Worm (Caenorhabditis elegans): ENCODE measurements around the gene idpc-7.

The idpc-7 gene

DNA sequence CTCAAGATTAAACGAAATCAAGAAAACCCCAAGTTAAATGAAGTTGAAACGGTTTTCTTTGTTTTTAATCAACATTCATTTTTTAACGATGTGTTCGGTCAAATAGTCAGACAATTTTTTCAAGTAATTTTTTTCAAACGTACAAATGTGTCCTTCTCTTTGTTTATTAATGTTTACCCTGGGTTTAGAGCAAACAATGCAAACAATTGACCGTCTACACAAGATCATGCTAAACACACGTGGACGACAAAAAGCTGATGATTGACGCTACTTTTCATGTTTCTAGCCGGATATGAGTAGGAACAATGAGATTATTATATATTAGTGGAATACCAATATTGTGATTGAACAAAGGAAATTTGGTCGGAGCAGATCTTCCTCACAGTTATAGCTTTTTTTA, 2.6 kb upstream of the idpc-7 start:
- TF ChIP-seq pqm-1 (tag; optimal IDR thresholded peaks at IDR 0.05) = no peak
- no peak for TF ChIP-seq ceh-31 (tag; optimal IDR thresholded peaks at IDR 0.05)
- TF ChIP-seq F13H6.1 (tag; optimal IDR thresholded peaks at IDR 0.05) = no peak
- no peak for TF ChIP-seq rnt-1 (tag; optimal IDR thresholded peaks at IDR 0.05)
- TF ChIP-seq fax-1 (tag; optimal IDR thresholded peaks at IDR 0.05) = no peak
- TF ChIP-seq ceh-30 (tag; optimal IDR thresholded peaks at IDR 0.05) = no peak
- TF ChIP-seq ceh-6 (GFP tag; optimal IDR thresholded peaks at IDR 0.05) = no peak
- TF ChIP-seq elt-2 (tag; optimal IDR thresholded peaks at IDR 0.05) = no peak

DNA sequence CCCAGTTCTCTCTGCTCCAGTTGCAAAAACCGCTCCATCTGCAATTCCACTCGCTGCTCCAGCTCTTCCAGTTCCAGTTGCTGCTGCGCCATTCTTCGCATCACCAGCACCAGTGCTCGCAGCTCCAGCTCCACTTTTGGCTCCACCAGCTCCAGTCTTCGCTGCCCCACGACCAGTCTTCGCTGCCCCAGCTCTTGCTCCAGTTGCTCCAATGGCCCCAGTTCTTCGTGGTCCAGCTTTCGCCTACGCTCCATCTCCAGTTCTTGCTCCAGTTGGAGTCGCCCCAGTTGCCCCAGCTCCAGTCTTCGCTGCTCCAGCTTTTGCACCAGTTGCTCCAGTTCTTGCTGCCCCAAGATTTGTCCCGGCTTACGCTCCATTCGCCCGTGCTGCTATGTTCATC, 1.6 kb upstream of the idpc-7 start:
- no peak for TF ChIP-seq tbx-2 (tag; optimal IDR thresholded peaks at IDR 0.05)
- TF ChIP-seq ets-4 (tag; optimal IDR thresholded peaks at IDR 0.05) = no peak
- no peak for TF ChIP-seq unc-3 (GFP tag; conservative IDR thresholded peaks at IDR 0.05)
- no peak for TF ChIP-seq unc-3 (tag; optimal IDR thresholded peaks at IDR 0.05)
- no peak for TF ChIP-seq C38D4.7 (GFP tag; optimal IDR thresholded peaks at IDR 0.05)
- TF ChIP-seq ceh-14 (tag; optimal IDR thresholded peaks at IDR 0.05) = no peak
- TF ChIP-seq nhr-232 (tag; optimal IDR thresholded peaks at IDR 0.05) = no peak
- no peak for TF ChIP-seq K09A11.1 (tag; optimal IDR thresholded peaks at IDR 0.05; ENCODE audit: insufficient read depth)
- no peak for TF ChIP-seq rnt-1 (tag; optimal IDR thresholded peaks at IDR 0.05)
- TF ChIP-seq unc-55 (GFP tag; optimal IDR thresholded peaks at IDR 0.05) = no peak
- no peak for TF ChIP-seq eyg-1 (tag; optimal IDR thresholded peaks at IDR 0.05)
- TF ChIP-seq gmeb-2 (tag; optimal IDR thresholded peaks at IDR 0.05) = no peak
- TF ChIP-seq ceh-2 (tag; optimal IDR thresholded peaks at IDR 0.05) = no peak
- no peak for TF ChIP-seq pros-1 (tag; optimal IDR thresholded peaks at IDR 0.05)
- no peak for TF ChIP-seq hlh-30 (tag; optimal IDR thresholded peaks at IDR 0.05; ENCODE audit: insufficient read depth)
- no peak for TF ChIP-seq ceh-19 (GFP tag; optimal IDR thresholded peaks at IDR 0.05)

- TF ChIP-seq pax-1 (tag; optimal IDR thresholded peaks at IDR 0.05) (no peak), C38D4.7 (GFP tag; optimal IDR thresholded peaks at IDR 0.05) (no peak), ama-1 (optimal IDR thresholded peaks at IDR 0.05) (no peak), syd-9 (tag; optimal IDR thresholded peaks at IDR 0.05) (no peak), lin-11 (tag; optimal IDR thresholded peaks at IDR 0.05) (no peak), unc-42 (tag; optimal IDR thresholded peaks at IDR 0.05) (no peak), K02D7.2 (tag; optimal IDR thresholded peaks at IDR 0.05) (no peak), nfya-1 (tag; optimal IDR thresholded peaks at IDR 0.05) (no peak), hlh-15 (tag; optimal IDR thresholded peaks at IDR 0.05) (no peak), pat-9 (tag; optimal IDR thresholded peaks at IDR 0.05) (no peak), ceh-9 (tag; optimal IDR thresholded peaks at IDR 0.05) (no peak), elt-2 (tag; optimal IDR thresholded peaks at IDR 0.05) (no peak)
Observed at ce11 chrV:9619850-9620249, 1.0 kb upstream of the idpc-7 start, which contains the start of gene idpc-6. Gene idpc-6, plus strand, starts transcription at chrV:9620150.

DNA sequence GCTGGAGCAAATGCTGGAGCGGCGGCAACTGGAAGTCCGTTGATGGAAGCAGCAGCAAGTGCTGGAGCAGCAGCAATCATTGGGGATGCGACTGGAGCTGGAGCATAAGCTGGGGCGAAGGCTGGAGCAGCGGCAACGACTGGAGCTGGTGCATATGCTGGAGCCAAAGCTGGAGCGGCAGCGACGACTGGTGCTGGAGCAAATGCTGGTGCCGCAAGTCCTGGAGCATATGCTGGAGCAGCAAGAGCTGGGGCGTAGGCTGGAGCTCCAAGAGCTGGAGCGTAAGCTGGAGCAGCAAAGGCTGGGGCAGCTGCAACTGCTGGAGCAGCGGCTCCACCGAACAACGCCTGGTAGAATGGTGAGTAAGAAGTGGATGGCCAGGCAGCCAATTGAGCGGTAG, 399 bp downstream of the idpc-7 start:
- TF ChIP-seq C38D4.7 (GFP tag; optimal IDR thresholded peaks at IDR 0.05) = no peak
- TF ChIP-seq mec-3 (tag; optimal IDR thresholded peaks at IDR 0.05; ENCODE audit: borderline replicate concordance) = peak; percentile 31
- no peak for TF ChIP-seq sox-4 (tag; optimal IDR thresholded peaks at IDR 0.05)
- TF ChIP-seq F13H6.1 (tag; optimal IDR thresholded peaks at IDR 0.05) = no peak

ce11 chrV:9616687-9617086, 2.1 kb downstream of the idpc-7 start:
- TF ChIP-seq unc-42 (tag; optimal IDR thresholded peaks at IDR 0.05) = no peak
- TF ChIP-seq dve-1 (tag; optimal IDR thresholded peaks at IDR 0.05) = peak; percentile 93
